Worm (Caenorhabditis elegans): ENCODE measurements around the gene Y39B6A.29.

DNA sequence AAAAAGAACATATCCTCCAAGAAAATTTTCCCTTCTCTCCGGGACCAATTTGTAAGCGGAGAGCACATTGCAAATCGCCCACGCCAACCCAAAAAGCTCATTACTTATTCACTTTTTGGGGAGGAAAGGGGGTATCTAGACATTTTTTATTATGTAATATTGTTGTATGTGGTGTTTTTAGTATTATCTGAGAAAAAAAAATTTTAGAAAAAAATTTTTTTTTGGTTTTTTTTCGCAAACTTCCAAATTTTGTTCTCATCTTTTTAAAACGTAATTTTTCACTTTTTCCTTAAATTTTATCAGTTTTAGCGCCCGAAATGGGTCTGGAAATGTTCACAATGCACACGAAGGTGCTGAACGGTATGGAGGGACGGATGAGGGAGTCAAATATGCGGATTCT is 35.3 kb upstream of the Y39B6A.29 start, which contains the start of gene twk-46:
- no peak for TF ChIP-seq pha-4 (tag; optimal IDR thresholded peaks at IDR 0.05)
- TF ChIP-seq nhr-11 (tag; optimal IDR thresholded peaks at IDR 0.05) = no peak
- no peak for TF ChIP-seq dve-1 (tag; optimal IDR thresholded peaks at IDR 0.05)
- TF ChIP-seq unc-86 (tag; optimal IDR thresholded peaks at IDR 0.05) = no peak
- TF ChIP-seq elt-2 (tag; optimal IDR thresholded peaks at IDR 0.05) = no peak
- no peak for TF ChIP-seq F13H6.1 (tag; optimal IDR thresholded peaks at IDR 0.05)
- TF ChIP-seq unc-42 (tag; optimal IDR thresholded peaks at IDR 0.05) = no peak
- no peak for TF ChIP-seq che-1 (tag; optimal IDR thresholded peaks at IDR 0.05)
- TF ChIP-seq nfya-1 (tag; optimal IDR thresholded peaks at IDR 0.05) = no peak
- no peak for TF ChIP-seq ama-1 (optimal IDR thresholded peaks at IDR 0.05)
- TF ChIP-seq Y22D7AL.16 (tag; optimal IDR thresholded peaks at IDR 0.05) = no peak

Measured in whole organism, late embryonic.